Fruit fly (Drosophila melanogaster): ENCODE measurements around the gene otu.

Gene otu

DNA sequence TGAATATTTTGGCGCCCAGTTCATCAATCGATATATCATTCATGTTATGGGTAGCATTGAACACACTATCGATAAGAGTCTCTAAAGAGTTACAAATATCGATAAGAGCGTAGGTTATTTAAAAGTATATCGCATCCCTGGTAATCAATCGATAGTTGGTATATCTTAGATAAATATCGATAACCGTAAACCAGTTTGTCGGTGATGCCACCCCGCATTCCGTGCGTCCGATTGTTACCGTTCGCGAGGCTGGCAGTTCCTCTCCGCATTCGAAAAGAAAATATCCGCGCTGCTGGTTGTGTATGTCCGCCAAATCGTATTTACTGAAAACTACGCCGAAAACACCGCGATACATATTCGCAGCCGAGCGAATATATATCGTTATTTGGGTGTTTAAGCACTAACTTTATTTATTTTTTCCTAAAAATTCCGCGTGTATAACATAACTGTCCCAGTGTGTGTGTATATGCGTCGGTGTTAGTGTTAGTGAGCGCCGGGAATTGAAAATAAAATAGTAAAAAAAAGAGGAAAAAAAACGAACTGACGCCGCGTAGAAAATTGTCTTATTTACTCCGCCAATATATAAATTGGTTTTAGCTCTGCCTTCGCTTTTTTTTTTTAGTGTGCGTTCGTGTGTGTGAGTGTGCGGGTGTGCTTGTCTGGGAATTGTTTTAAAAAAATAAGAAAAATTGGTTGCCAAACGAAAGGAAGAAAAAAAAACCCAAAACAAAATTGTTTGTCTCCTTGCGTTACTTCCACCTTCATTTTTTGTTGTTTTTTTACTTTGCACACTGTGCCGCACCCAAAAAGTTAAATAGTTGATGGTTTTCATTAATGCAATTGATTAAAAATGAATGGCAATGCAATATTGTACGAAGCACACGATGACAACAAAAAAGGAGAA is 28.0 kb upstream of the otu start, which contains the start of gene Nrg (continued):
- TF ChIP-seq Med (GFP tag) (peak; percentile 89), CG7963 (GFP tag; IDR thresholded peaks at IDR 0.05; ENCODE audit: partially characterized antibody) (peak; percentile 98), sd (tag; optimal IDR thresholded peaks at IDR 0.05) (peak; percentile 91), CG8290 (GFP tag; optimal IDR thresholded peaks at IDR 0.05) (peak; percentile 3), CG8290 (tag; optimal IDR thresholded peaks at IDR 0.05) (peak in 1 of 2 experiments; percentile 83), CG12769 (tag; optimal IDR thresholded peaks at IDR 0.05) (peak; percentile 73), trem (tag; optimal IDR thresholded peaks at IDR 0.05) (peak; percentile 95), CG17912 (GFP tag; optimal IDR thresholded peaks at IDR 0.05) (peak; percentile 18), Hr78 (GFP tag; optimal IDR thresholded peaks at IDR 0.05) (no peak), cg (GFP tag; optimal IDR thresholded peaks at IDR 0.05) (peak; percentile 64), CG17359 (tag; optimal IDR thresholded peaks at IDR 0.05) (peak; percentile 22), CG1647 (GFP tag; optimal IDR thresholded peaks at IDR 0.05) (no peak), scrt (GFP tag; optimal IDR thresholded peaks at IDR 0.05) (peak; percentile 16), CG9215 (GFP tag; IDR thresholded peaks at IDR 0.05) (no peak; the same call in none of the 2 replicates), row (GFP tag; IDR thresholded peaks at IDR 0.05) (peak; percentile 50), dm (GFP tag; optimal IDR thresholded peaks at IDR 0.05) (peak; percentile 46), Eip74EF (GFP tag; optimal IDR thresholded peaks at IDR 0.05) (peak in 1 of 2 experiments; percentile 24), CG12104 (GFP tag; optimal IDR thresholded peaks at IDR 0.05) (no peak), Hsf (GFP tag; optimal IDR thresholded peaks at IDR 0.05) (peak; percentile 9), Bteb2 (GFP tag; optimal IDR thresholded peaks at IDR 0.05) (no peak), inv (GFP tag; IDR thresholded peaks at IDR 0.05; ENCODE audit: partially characterized antibody) (peak; percentile 98), CG17186 (GFP tag; optimal IDR thresholded peaks at IDR 0.05) (peak; percentile 73), Mrtf (GFP tag; IDR thresholded peaks at IDR 0.05) (no peak), NK7.1 (GFP tag; optimal IDR thresholded peaks at IDR 0.05) (no peak), CG34376 (GFP tag; optimal IDR thresholded peaks at IDR 0.05) (peak; percentile 58), tll (GFP tag; optimal IDR thresholded peaks at IDR 0.05) (no peak), ewg (GFP tag; optimal IDR thresholded peaks at IDR 0.05) (no peak), Vsx1 (GFP tag; optimal IDR thresholded peaks at IDR 0.05) (peak; percentile 51), Mes4 (GFP tag; optimal IDR thresholded peaks at IDR 0.05) (peak; percentile 3), TFAM (GFP tag; optimal IDR thresholded peaks at IDR 0.05) (no peak), so (GFP tag; IDR thresholded peaks at IDR 0.05) (no peak; the same call in 2 of the 3 replicates), jing (GFP tag; optimal IDR thresholded peaks at IDR 0.05) (no peak), CG10979 (tag; optimal IDR thresholded peaks at IDR 0.05) (peak; percentile 1), CG33213 (GFP tag; optimal IDR thresholded peaks at IDR 0.05) (peak; percentile 39), CG2129 (GFP tag; IDR thresholded peaks at IDR 0.05; ENCODE audit: partially characterized antibody) (peak; percentile 99), fd96Cb (tag; optimal IDR thresholded peaks at IDR 0.05) (no peak), CG31441 (GFP tag; IDR thresholded peaks at IDR 0.05) (0 out of 2 replicates have a peak, but pooled peaks have one; percentile 41), CG6175 (GFP tag; IDR thresholded peaks at IDR 0.05) (no peak), CG30020 (tag; optimal IDR thresholded peaks at IDR 0.05) (peak; percentile 31), luna (GFP tag; optimal IDR thresholded peaks at IDR 0.05) (peak; percentile 14), onecut (GFP tag; IDR thresholded peaks at IDR 0.05) (peak; percentile 39; the same call in 1 of the 2 replicates), Dbx (GFP tag; IDR thresholded peaks at IDR 0.05) (peak; percentile 61; the same call in 1 of the 3 replicates), Nf-YB (GFP tag; optimal IDR thresholded peaks at IDR 0.05) (peak; percentile 13), chn (GFP tag; optimal IDR thresholded peaks at IDR 0.05) (peak; percentile 16), Dad (GFP tag; optimal IDR thresholded peaks at IDR 0.05) (peak; percentile 33), CG4707 (GFP tag; optimal IDR thresholded peaks at IDR 0.05) (peak; percentile 36), nerfin-2 (GFP tag; IDR thresholded peaks at IDR 0.05; ENCODE audit: partially characterized antibody) (peak; percentile 98)
